Worm (Caenorhabditis elegans) whole organism, late embryonic: ENCODE results near the gene C40A11.8.

Source experiments
- C08G9.2 ChIP-seq: sonication (generic microtip); optimal IDR thresholded peaks from 2 replicates; lab custom pipeline; 2016; ENCODE audit warnings: mild to moderate bottlenecking, missing genetic modification characterization, moderate library complexity, missing compliant biosample characterization
- C38D4.7 ChIP-seq: fragments of 200-800 bp; sonication (Bioruptor generic); optimal IDR thresholded peaks from 2 replicates; lab custom pipeline; 2018; ENCODE audit warnings: mild to moderate bottlenecking, missing genetic modification characterization, moderate library complexity, missing compliant biosample characterization
- Y22D7AL.16 ChIP-seq: sonication (generic microtip); optimal IDR thresholded peaks from 2 replicates; lab custom pipeline; 2016; ENCODE audit warnings: missing genetic modification characterization, missing compliant biosample characterization
- ceh-18 ChIP-seq: sonication (generic microtip); optimal IDR thresholded peaks from 2 replicates; lab custom pipeline; 2016; ENCODE audit warnings: missing genetic modification characterization, missing compliant biosample characterization
- ceh-2 ChIP-seq: sonication (generic microtip); optimal IDR thresholded peaks from 2 replicates; lab custom pipeline; 2016; ENCODE audit warnings: missing genotype, missing genetic modification characterization, missing compliant biosample characterization
- ceh-24 ChIP-seq: sonication (generic microtip); optimal IDR thresholded peaks from 2 replicates; lab custom pipeline; 2016; ENCODE audit warnings: mild to moderate bottlenecking, missing genetic modification characterization, missing compliant biosample characterization
- ceh-30 ChIP-seq: fragments of 150-350 bp; optimal IDR thresholded peaks from 2 replicates; lab custom pipeline; 2014; ENCODE audit warnings: missing biosample characterization, missing genetic modification characterization
- ceh-31 ChIP-seq: sonication (generic microtip); optimal IDR thresholded peaks from 2 replicates; lab custom pipeline; 2016; ENCODE audit warnings: missing genetic modification characterization, missing compliant biosample characterization
- ceh-45 ChIP-seq: fragments of 200-800 bp; sonication (Bioruptor generic); IDR thresholded peaks from 2 replicates; pipeline ENCODE4 v1.3.6; 2022; ENCODE audit warnings: missing genetic modification reagents, missing genetic modification characterization, missing compliant biosample characterization
- ceh-48 ChIP-seq: sonication (generic microtip); optimal IDR thresholded peaks from 2 replicates; lab custom pipeline; 2016; ENCODE audit warnings: missing genetic modification characterization, inconsistent platforms, missing compliant biosample characterization
- ceh-6 ChIP-seq: fragments of 200-800 bp; sonication (Bioruptor generic); optimal IDR thresholded peaks from 2 replicates; lab custom pipeline; 2018; ENCODE audit warnings: mild to moderate bottlenecking, missing genetic modification characterization, missing compliant biosample characterization
- elt-4 ChIP-seq: sonication (generic microtip); optimal IDR thresholded peaks from 2 replicates; lab custom pipeline; 2016; ENCODE audit warnings: missing genetic modification characterization, missing compliant biosample characterization
- ets-4 ChIP-seq: sonication (generic microtip); optimal IDR thresholded peaks from 2 replicates; lab custom pipeline; 2016; ENCODE audit warnings: missing genetic modification characterization, missing compliant biosample characterization
- fkh-10 ChIP-seq: fragments of 150-350 bp; optimal IDR thresholded peaks from 2 replicates; lab custom pipeline; 2014; ENCODE audit warnings: missing biosample characterization, missing genetic modification reagents, missing genetic modification characterization
- fkh-6 ChIP-seq: sonication (generic microtip); optimal IDR thresholded peaks from 2 replicates; lab custom pipeline; 2016; ENCODE audit warnings: missing genetic modification characterization, missing compliant biosample characterization
- gmeb-2 ChIP-seq: sonication (generic microtip); optimal IDR thresholded peaks from 2 replicates; lab custom pipeline; 2016; ENCODE audit warnings: missing genetic modification characterization, inconsistent platforms, missing compliant biosample characterization
- hlh-30 ChIP-seq: sonication (generic microtip); optimal IDR thresholded peaks from 2 replicates; lab custom pipeline; 2017; ENCODE audit warnings: antibody characterized with exemption, missing genetic modification characterization, missing compliant biosample characterization; ENCODE audit not compliant: insufficient read depth
- hlh-6 ChIP-seq: sonication (generic microtip); optimal IDR thresholded peaks from 2 replicates; lab custom pipeline; 2016; ENCODE audit warnings: missing genotype, missing genetic modification characterization, missing compliant biosample characterization
- lim-6 ChIP-seq: sonication (generic microtip); optimal IDR thresholded peaks from 2 replicates; lab custom pipeline; 2016; ENCODE audit warnings: missing genetic modification characterization, missing compliant biosample characterization
- madf-2 ChIP-seq: sonication (generic microtip); optimal IDR thresholded peaks from 2 replicates; lab custom pipeline; 2017; ENCODE audit warnings: missing genetic modification characterization, missing compliant biosample characterization
- mec-3 ChIP-seq: sonication (generic microtip); optimal IDR thresholded peaks from 2 replicates; lab custom pipeline; 2016; ENCODE audit warnings: borderline replicate concordance, missing genetic modification characterization, missing compliant biosample characterization
- nhr-232 ChIP-seq: sonication (generic microtip); optimal IDR thresholded peaks from 2 replicates; lab custom pipeline; 2016; ENCODE audit warnings: missing genetic modification characterization, missing compliant biosample characterization
- pag-3 ChIP-seq: sonication (generic microtip); optimal IDR thresholded peaks from 2 replicates; lab custom pipeline; 2016; ENCODE audit warnings: missing compliant biosample characterization, missing genetic modification characterization, borderline replicate concordance
- pat-9 ChIP-seq: fragments of 200-800 bp; sonication (Bioruptor generic); optimal IDR thresholded peaks from 2 replicates; lab custom pipeline; 2018; ENCODE audit warnings: mild to moderate bottlenecking, missing genetic modification characterization, moderate library complexity, missing compliant biosample characterization
- pax-1 ChIP-seq: fragments of 150-350 bp; optimal IDR thresholded peaks from 2 replicates; lab custom pipeline; 2014; ENCODE audit warnings: missing biosample characterization, missing genetic modification characterization
- pha-2 ChIP-seq: sonication (generic microtip); optimal IDR thresholded peaks from 2 replicates; lab custom pipeline; 2017; ENCODE audit warnings: mild to moderate bottlenecking, missing genetic modification characterization, missing compliant biosample characterization
- pha-4 ChIP-seq: fragments of 150-350 bp; optimal IDR thresholded peaks from 2 replicates; lab custom pipeline; 2018; ENCODE audit warnings: missing biosample characterization, missing genetic modification reagents, missing genetic modification characterization
- pros-1 ChIP-seq: fragments of 150-350 bp; optimal IDR thresholded peaks from 2 replicates; lab custom pipeline; 2014; ENCODE audit warnings: missing biosample characterization, missing genetic modification reagents, missing genetic modification characterization
- ref-2 ChIP-seq: sonication (generic microtip); optimal IDR thresholded peaks from 2 replicates; lab custom pipeline; 2016; ENCODE audit warnings: missing genetic modification characterization, missing compliant biosample characterization
- sdc-2 ChIP-seq: sonication (generic microtip); optimal IDR thresholded peaks from 2 replicates; lab custom pipeline; 2016; ENCODE audit warnings: missing genotype, missing genetic modification characterization, missing compliant biosample characterization
- sox-2 ChIP-seq: fragments of 200-800 bp; sonication (Bioruptor generic); IDR thresholded peaks from 2 replicates; pipeline ENCODE4 v1.3.6; 2022; ENCODE audit warnings: missing genetic modification reagents, missing genetic modification characterization, missing compliant biosample characterization
- sox-4 ChIP-seq: sonication (generic microtip); optimal IDR thresholded peaks from 2 replicates; lab custom pipeline; 2017; ENCODE audit warnings: mild to moderate bottlenecking, missing genetic modification characterization, inconsistent platforms, missing compliant biosample characterization
- tbx-2 ChIP-seq: sonication (generic microtip); optimal IDR thresholded peaks from 2 replicates; lab custom pipeline; 2016; ENCODE audit warnings: missing genetic modification characterization, missing compliant biosample characterization
- unc-86 ChIP-seq: sonication (generic microtip); optimal IDR thresholded peaks from 2 replicates; lab custom pipeline; 2016; ENCODE audit warnings: missing genetic modification characterization, missing compliant biosample characterization
- zip-5 ChIP-seq: sonication (generic microtip); optimal IDR thresholded peaks from 2 replicates; lab custom pipeline; 2016; ENCODE audit warnings: missing genetic modification characterization, missing compliant biosample characterization

Gene C40A11.8

ce11 chrII:2138901-2139300 lies 11.8 kb downstream of the C40A11.8 start:
- TF ChIP-seq mec-3 (tag; lab: Kevin White, UChicago) = no peak
- TF ChIP-seq pax-1 (tag; lab: Kevin White, UChicago) = no peak
- TF ChIP-seq ceh-2 = no peak
- TF ChIP-seq nhr-232 (tag; lab: Kevin White, UChicago) = no peak
- no peak for TF ChIP-seq ceh-31
- TF ChIP-seq sox-4 (tag; lab: Kevin White, UChicago) = no peak
- TF ChIP-seq elt-4 (tag; lab: Kevin White, UChicago) = no peak
- TF ChIP-seq ets-4 (tag; lab: Kevin White, UChicago) = no peak
- TF ChIP-seq ceh-45 (GFP tag; lab: Robert Waterston, UW) = no peak
- TF ChIP-seq tbx-2 (tag; lab: Kevin White, UChicago) = no peak
- no peak for TF ChIP-seq pha-4 (tag; lab: Kevin White, UChicago)
- no peak for TF ChIP-seq pag-3 (tag; lab: Kevin White, UChicago)
- TF ChIP-seq zip-5 (tag; lab: Kevin White, UChicago) = no peak
- no peak for TF ChIP-seq ref-2 (tag; lab: Kevin White, UChicago)
- TF ChIP-seq ceh-24 (tag; lab: Kevin White, UChicago) = no peak
- no peak for TF ChIP-seq ceh-6 (GFP tag; lab: Kevin White, UChicago)
- no peak for TF ChIP-seq madf-2
- no peak for TF ChIP-seq pros-1 (tag; lab: Kevin White, UChicago)

ce11 chrII:2137235-2137634 lies 13.5 kb downstream of the C40A11.8 start, which contains the start of gene C40A11.4:
TSS of gene C40A11.4 (plus strand) at chrII:2137422.
- TF ChIP-seq ceh-48 (peak; percentile 16), Y22D7AL.16 (tag; lab: Kevin White, UChicago) (no peak), unc-86 (tag; lab: Kevin White, UChicago) (no peak)

- no peak for TF ChIP-seq sox-2 (GFP tag; lab: Robert Waterston, UW)
- TF ChIP-seq pha-4 (tag; lab: Kevin White, UChicago) = no peak
- no peak for TF ChIP-seq ceh-30 (tag; lab: Kevin White, UChicago)
- TF ChIP-seq C08G9.2 (tag; lab: Kevin White, UChicago) = no peak
- TF ChIP-seq pat-9 (tag; lab: Kevin White, UChicago) = no peak
- no peak for TF ChIP-seq ets-4 (tag; lab: Kevin White, UChicago)
- TF ChIP-seq gmeb-2 = no peak
- TF ChIP-seq zip-5 (tag; lab: Kevin White, UChicago) = no peak
- TF ChIP-seq hlh-6 (tag; lab: Kevin White, UChicago) = no peak
- TF ChIP-seq Y22D7AL.16 (tag; lab: Kevin White, UChicago) = no peak
- no peak for TF ChIP-seq pha-2 (tag; lab: Kevin White, UChicago)
- no peak for TF ChIP-seq ceh-45 (GFP tag; lab: Robert Waterston, UW)
- TF ChIP-seq fkh-6 (tag; lab: Kevin White, UChicago) = no peak
- TF ChIP-seq C38D4.7 (GFP tag; lab: Kevin White, UChicago) = no peak
- no peak for TF ChIP-seq mec-3 (tag; lab: Kevin White, UChicago)
- TF ChIP-seq fkh-10 (GFP tag; lab: Kevin White, UChicago) = no peak
Measured at ce11 chrII:2135604-2136003, 15.1 kb downstream of the C40A11.8 start, which contains the start of gene hpo-7. TSS of gene hpo-7 (minus strand) at chrII:2135704.

ce11 chrII:2130770-2131169 lies 20.0 kb downstream of the C40A11.8 start, which contains the start of gene sdz-28:
TSS of gene sdz-28 (plus strand) at chrII:2131070.
- TF ChIP-seq lim-6 (no peak), sdc-2 (tag; lab: Kevin White, UChicago) (no peak), ceh-30 (tag; lab: Kevin White, UChicago) (no peak), hlh-30 (tag; lab: Kevin White, UChicago) (no peak), ets-4 (tag; lab: Kevin White, UChicago) (no peak), elt-4 (tag; lab: Kevin White, UChicago) (no peak), pag-3 (tag; lab: Kevin White, UChicago) (no peak), pha-4 (tag; lab: Kevin White, UChicago) (no peak), ceh-2 (no peak), C08G9.2 (tag; lab: Kevin White, UChicago) (no peak), ceh-18 (tag; lab: Kevin White, UChicago) (no peak), ceh-45 (GFP tag; lab: Robert Waterston, UW) (no peak), pax-1 (tag; lab: Kevin White, UChicago) (no peak)
